Worm (Caenorhabditis elegans) whole organism, L2 larva: ENCODE data around the gene ZC21.6.

Experiments
- F13H6.1 ChIP-seq: sonication (generic microtip); optimal IDR thresholded peaks from 2 replicates; lab custom pipeline; 2016; ENCODE audit warnings: missing genetic modification characterization, missing compliant biosample characterization
- R02D3.7 ChIP-seq: fragments of 150-350 bp; optimal IDR thresholded peaks from 2 replicates; lab custom pipeline; 2014; ENCODE audit warnings: missing biosample characterization, missing genetic modification characterization
- Y55F3AM.14 ChIP-seq: fragments of 200-800 bp; sonication (Bioruptor generic); optimal IDR thresholded peaks from 2 replicates; lab custom pipeline; 2018; ENCODE audit warnings: mild to moderate bottlenecking, missing genetic modification characterization, missing compliant biosample characterization
- alr-1 ChIP-seq: fragments of 150-350 bp; optimal IDR thresholded peaks from 2 replicates; lab custom pipeline; 2014; ENCODE audit warnings: missing biosample characterization, missing genetic modification characterization
- ama-1 ChIP-seq: fragments of 150-350 bp; optimal IDR thresholded peaks from 2 replicates; lab custom pipeline; 2018; ENCODE audit warnings: inconsistent platforms
- ceh-82 ChIP-seq: fragments of 150-350 bp; optimal IDR thresholded peaks from 2 replicates; lab custom pipeline; 2014; ENCODE audit warnings: missing biosample characterization, missing genetic modification characterization
- crh-2 ChIP-seq: sonication (generic microtip); optimal IDR thresholded peaks from 2 replicates; lab custom pipeline; 2017; ENCODE audit warnings: missing biosample characterization, missing genetic modification characterization
- elt-1 ChIP-seq: fragments of 150-350 bp; optimal IDR thresholded peaks from 2 replicates; lab custom pipeline; 2014; ENCODE audit warnings: missing biosample characterization, missing genetic modification characterization
- elt-3 ChIP-seq: sonication (generic microtip); optimal IDR thresholded peaks from 2 replicates; lab custom pipeline; 2017; ENCODE audit warnings: missing biosample characterization, missing genetic modification characterization
- fos-1 ChIP-seq: fragments of 150-350 bp; optimal IDR thresholded peaks from 2 replicates; lab custom pipeline; 2014; ENCODE audit warnings: missing biosample characterization, missing genetic modification characterization
- gmeb-1 ChIP-seq: fragments of 150-350 bp; optimal IDR thresholded peaks from 2 replicates; lab custom pipeline; 2014; ENCODE audit warnings: missing biosample characterization, missing genetic modification characterization
- lin-13 ChIP-seq: fragments of 150-350 bp; optimal IDR thresholded peaks from 2 replicates; lab custom pipeline; 2014; ENCODE audit warnings: missing biosample characterization, missing genetic modification reagents, missing genetic modification characterization
- mab-5 ChIP-seq: fragments of 150-350 bp; optimal IDR thresholded peaks from 2 replicates; lab custom pipeline; 2014; ENCODE audit warnings: missing biosample characterization, missing genetic modification characterization
- nhr-10 ChIP-seq: sonication (generic microtip); optimal IDR thresholded peaks from 2 replicates; lab custom pipeline; 2017; ENCODE audit warnings: missing biosample characterization, missing genetic modification characterization
- nhr-11 ChIP-seq: fragments of 150-350 bp; optimal IDR thresholded peaks from 2 replicates; lab custom pipeline; 2014; ENCODE audit warnings: missing biosample characterization, missing genetic modification characterization
- nhr-129 ChIP-seq: fragments of 150-350 bp; optimal IDR thresholded peaks from 2 replicates; lab custom pipeline; 2014; ENCODE audit warnings: missing biosample characterization, missing genetic modification characterization
- nhr-21 ChIP-seq: fragments of 150-350 bp; optimal IDR thresholded peaks from 2 replicates; lab custom pipeline; 2014; ENCODE audit warnings: missing biosample characterization, missing genetic modification characterization
- nhr-237 ChIP-seq: fragments of 150-350 bp; optimal IDR thresholded peaks from 2 replicates; lab custom pipeline; 2014; ENCODE audit warnings: missing biosample characterization, missing genetic modification characterization
- nhr-25 ChIP-seq: fragments of 150-350 bp; sonication (generic microtip); optimal IDR thresholded peaks from 3 replicates; lab custom pipeline; 2014; ENCODE audit warnings: missing biosample characterization, missing genetic modification characterization
- nhr-77 ChIP-seq: fragments of 150-350 bp; optimal IDR thresholded peaks from 2 replicates; lab custom pipeline; 2014; ENCODE audit warnings: missing biosample characterization, missing genetic modification characterization
- skn-1 ChIP-seq: sonication (generic microtip); optimal IDR thresholded peaks from 2 replicates; lab custom pipeline; 2017; ENCODE audit warnings: missing biosample characterization, missing genetic modification characterization
- sma-3 ChIP-seq: sonication (generic microtip); optimal IDR thresholded peaks from 2 replicates; lab custom pipeline; 2016; ENCODE audit warnings: missing genetic modification reagents, missing genetic modification characterization, missing compliant biosample characterization
- sma-9 ChIP-seq, 2 experiments: fragments of 150-350 bp in 1 of 2; sonication (generic microtip) in 1 of 2; optimal IDR thresholded peaks; 2 replicates each; lab custom pipeline; 2014 to 2016; ENCODE audit warnings: missing genetic modification characterization in 2 of 2, mild to moderate bottlenecking in 1 of 2, missing biosample characterization in 1 of 2, missing compliant biosample characterization in 1 of 2, missing genetic modification reagents in 1 of 2, moderate library complexity in 1 of 2
- snpc-4 ChIP-seq: fragments of 150-350 bp; optimal IDR thresholded peaks from 2 replicates; lab custom pipeline; 2014; ENCODE audit warnings: missing biosample characterization, missing genetic modification characterization
- unc-39 ChIP-seq: fragments of 150-350 bp; optimal IDR thresholded peaks from 2 replicates; lab custom pipeline; 2014; ENCODE audit warnings: missing biosample characterization, missing genetic modification characterization
- unc-55 ChIP-seq: fragments of 150-350 bp; sonication (generic microtip); optimal IDR thresholded peaks from 3 replicates; lab custom pipeline; 2014; ENCODE audit warnings: missing biosample characterization, missing genetic modification reagents, missing genetic modification characterization
- zag-1 ChIP-seq: fragments of 150-350 bp; optimal IDR thresholded peaks from 2 replicates; lab custom pipeline; 2014; ENCODE audit warnings: missing biosample characterization, missing genetic modification characterization
- ztf-1 ChIP-seq: fragments of 200-800 bp; sonication (Bioruptor generic); conservative IDR thresholded peaks from 2 replicates; pipeline ENCODE4 v1.3.6; 2022; ENCODE audit warnings: missing genetic modification characterization, missing compliant biosample characterization
- ztf-11 ChIP-seq: sonication (generic microtip); optimal IDR thresholded peaks from 2 replicates; lab custom pipeline; 2017; ENCODE audit warnings: missing biosample characterization, missing genetic modification characterization
- ztf-4 ChIP-seq: fragments of 150-350 bp; optimal IDR thresholded peaks from 2 replicates; lab custom pipeline; 2014; ENCODE audit warnings: missing biosample characterization, missing genetic modification characterization

Gene ZC21.6

ce11 chrIII:8524773-8525172, 20.6 kb downstream of the ZC21.6 start, which contains the start of gene idpp-15:
Gene idpp-15 (plus strand): TSS chrIII:8525073.
- no peak for TF ChIP-seq R02D3.7 (tag; lab: Kevin White, UChicago)
- no peak for TF ChIP-seq snpc-4 (tag; lab: Kevin White, UChicago)
- no peak for TF ChIP-seq skn-1
- no peak for TF ChIP-seq unc-39
- no peak for TF ChIP-seq nhr-25 (tag; lab: Kevin White, UChicago)

ce11 chrIII:8521654-8522392, 23.6 kb downstream of the ZC21.6 start:
- TF ChIP-seq unc-55 (GFP tag; lab: Kevin White, UChicago) = no peak
- TF ChIP-seq nhr-129 (tag; lab: Kevin White, UChicago) = no peak
- no peak for TF ChIP-seq snpc-4 (tag; lab: Kevin White, UChicago)
- TF ChIP-seq ztf-1 (GFP tag; lab: Robert Waterston, UW) = no peak
- no peak for TF ChIP-seq ama-1 (lab: Kevin White, UChicago)
- no peak for TF ChIP-seq ztf-4 (tag; lab: Kevin White, UChicago)
- no peak for TF ChIP-seq sma-9 (GFP tag; optimal IDR thresholded peaks at IDR 0.05; lab: Kevin White, UChicago)
- TF ChIP-seq sma-9 (tag; optimal IDR thresholded peaks at IDR 0.05; lab: Kevin White, UChicago) = no peak
- no peak for TF ChIP-seq R02D3.7 (tag; lab: Kevin White, UChicago)
- TF ChIP-seq Y55F3AM.14 (GFP tag; lab: Kevin White, UChicago) = no peak
- TF ChIP-seq nhr-237 (tag; lab: Kevin White, UChicago) = no peak
- no peak for TF ChIP-seq elt-3
- TF ChIP-seq mab-5 = no peak
- no peak for TF ChIP-seq nhr-77
- no peak for TF ChIP-seq skn-1
- TF ChIP-seq sma-3 (GFP tag; lab: Kevin White, UChicago) = no peak
- no peak for TF ChIP-seq nhr-11 (tag; lab: Kevin White, UChicago)
- no peak for TF ChIP-seq gmeb-1
- no peak for TF ChIP-seq unc-39
- TF ChIP-seq zag-1 = no peak

ce11 chrIII:8520589-8520988, 24.8 kb downstream of the ZC21.6 start:
- TF ChIP-seq nhr-21 (tag; lab: Kevin White, UChicago) (no peak), sma-9 (GFP tag; optimal IDR thresholded peaks at IDR 0.05; lab: Kevin White, UChicago) (peak; percentile 5), sma-9 (tag; optimal IDR thresholded peaks at IDR 0.05; lab: Kevin White, UChicago) (no peak), F13H6.1 (tag; lab: Kevin White, UChicago) (peak; percentile 56)
- TF ChIP-seq, all 48 proteins: peak for 2

ce11 chrIII:8519886-8520285, 25.5 kb downstream of the ZC21.6 start, which contains the start of gene ZC21.8:
Gene ZC21.8 (minus strand): TSS chrIII:8519986.
- no peak for TF ChIP-seq ztf-1 (GFP tag; lab: Robert Waterston, UW)
- no peak for TF ChIP-seq ama-1 (lab: Kevin White, UChicago)
- no peak for TF ChIP-seq crh-2 (tag; lab: Kevin White, UChicago)
- no peak for TF ChIP-seq nhr-129 (tag; lab: Kevin White, UChicago)
- TF ChIP-seq alr-1 (tag; lab: Kevin White, UChicago) = no peak
- no peak for TF ChIP-seq nhr-10 (tag; lab: Kevin White, UChicago)
- TF ChIP-seq ceh-82 (tag; lab: Kevin White, UChicago) = no peak
- no peak for TF ChIP-seq nhr-21 (tag; lab: Kevin White, UChicago)
- TF ChIP-seq ztf-11 (tag; lab: Kevin White, UChicago) = no peak
- TF ChIP-seq skn-1 = no peak
- no peak for TF ChIP-seq zag-1

ce11 chrIII:8518990-8519389, 26.4 kb downstream of the ZC21.6 start:
- TF ChIP-seq fos-1 (tag; lab: Kevin White, UChicago) = no peak
- no peak for TF ChIP-seq lin-13 (GFP tag; lab: Kevin White, UChicago)
- TF ChIP-seq elt-1 (tag; lab: Kevin White, UChicago) = no peak
- TF ChIP-seq, all 48 proteins: peak for 0

- TF ChIP-seq nhr-129 (tag; lab: Kevin White, UChicago) = peak; percentile 1
- TF ChIP-seq zag-1 = no peak
- TF ChIP-seq skn-1 = no peak
These were observed 33.0 kb downstream of the ZC21.6 start for ce11 chrIII:8512279-8512942.
